Fruit fly (Drosophila melanogaster) whole organism, embryonic: ENCODE measurements around the gene Vm26Ab.

ENCODE experiments used
- Atf6 ChIP-seq: fragments of 200-800 bp; sonication (Bioruptor generic); IDR thresholded peaks from 2 replicates; pipeline ENCODE4 v1.3.6; 2022; ENCODE audit warnings: missing biosample characterization, missing genetic modification characterization
- CG1233 ChIP-seq: fragments of 200-800 bp; sonication (Bioruptor generic); optimal IDR thresholded peaks from 4 replicates; lab custom pipeline; 2018; ENCODE audit warnings: missing biosample characterization, mild to moderate bottlenecking, missing genetic modification characterization
- CG13624 ChIP-seq: fragments of 200-800 bp; sonication (Bioruptor generic); optimal IDR thresholded peaks from 2 replicates; lab custom pipeline; 2016; ENCODE audit warnings: missing biosample characterization, missing genetic modification characterization
- CG16779 ChIP-seq: fragments of 200-800 bp; sonication (Bioruptor generic); IDR thresholded peaks from 2 replicates; pipeline ENCODE4 v1.3.6; 2022; ENCODE audit warnings: missing biosample characterization, missing genetic modification characterization
- CG17361 ChIP-seq: fragments of 200-800 bp; sonication (Bioruptor generic); IDR thresholded peaks from 3 replicates; pipeline ENCODE4 v1.3.6; 2022; ENCODE audit warnings: missing biosample characterization, missing genetic modification characterization
- CG18619 ChIP-seq: fragments of 200-800 bp; sonication (Bioruptor generic); optimal IDR thresholded peaks from 3 replicates; lab custom pipeline; 2017; ENCODE audit warnings: missing biosample characterization, mild to moderate bottlenecking, missing genetic modification characterization
- CG2199 ChIP-seq: fragments of 200-800 bp; sonication (Bioruptor generic); IDR thresholded peaks from 3 replicates; pipeline ENCODE4 v1.3.6; 2022; ENCODE audit warnings: missing biosample characterization, missing genetic modification characterization
- CG3163 ChIP-seq: fragments of 200-800 bp; sonication (Bioruptor generic); optimal IDR thresholded peaks from 3 replicates; lab custom pipeline; 2016; ENCODE audit warnings: missing biosample characterization, missing genetic modification characterization
- CG34224 ChIP-seq: fragments of 200-800 bp; sonication (Bioruptor generic); IDR thresholded peaks from 3 replicates; pipeline ENCODE4 v1.3.6; 2022; ENCODE audit warnings: missing biosample characterization, missing genetic modification characterization; ENCODE audit not compliant: partially characterized antibody
- CG4360 ChIP-seq: fragments of 200-800 bp; sonication (Bioruptor generic); IDR thresholded peaks from 2 replicates; pipeline ENCODE4 v1.3.6; 2022; ENCODE audit warnings: missing biosample characterization, missing genetic modification characterization
- CG6689 ChIP-seq: fragments of 200-800 bp; sonication (Bioruptor generic); IDR thresholded peaks from 2 replicates; pipeline ENCODE4 v1.3.6; 2022; ENCODE audit warnings: missing biosample characterization, missing genetic modification characterization
- CG6854 ChIP-seq: fragments of 200-800 bp; sonication (Bioruptor generic); optimal IDR thresholded peaks from 3 replicates; lab custom pipeline; 2017; ENCODE audit warnings: missing biosample characterization, mild to moderate bottlenecking, missing genetic modification characterization
- CG7372 ChIP-seq: fragments of 200-800 bp; sonication (Bioruptor generic); IDR thresholded peaks from 2 replicates; pipeline ENCODE4 v1.3.6; 2022; ENCODE audit warnings: missing biosample characterization, missing genetic modification characterization
- CG8089 ChIP-seq: fragments of 200-800 bp; sonication (Bioruptor generic); optimal IDR thresholded peaks from 3 replicates; lab custom pipeline; 2016; ENCODE audit warnings: missing biosample characterization, missing genetic modification characterization
- CG8388 ChIP-seq: fragments of 200-800 bp; sonication (Bioruptor generic); optimal IDR thresholded peaks from 2 replicates; lab custom pipeline; 2019; ENCODE audit warnings: missing biosample characterization, mild to moderate bottlenecking, missing genetic modification characterization, moderate library complexity
- D19B ChIP-seq: fragments of 200-800 bp; sonication (Bioruptor generic); optimal IDR thresholded peaks from 2 replicates; lab custom pipeline; 2017; ENCODE audit warnings: missing biosample characterization, mild to moderate bottlenecking, missing genetic modification characterization
- Deaf1 ChIP-seq: fragments of 200-800 bp; optimal IDR thresholded peaks from 3 replicates; lab custom pipeline; 2019; ENCODE audit warnings: missing biosample characterization, mild to moderate bottlenecking, missing genetic modification characterization, moderate library complexity
- Dfd ChIP-seq, 2 experiments: fragments of >200 bp; optimal IDR thresholded peaks; 2 replicates each; lab custom pipeline; 2017; ENCODE audit warnings: missing biosample characterization in 2 of 2, missing genetic modification characterization in 2 of 2
- Ets97D ChIP-seq: fragments of 200-800 bp; sonication (Bioruptor generic); optimal IDR thresholded peaks from 3 replicates; lab custom pipeline; 2016; ENCODE audit warnings: missing biosample characterization, missing genetic modification characterization
- HLH4C ChIP-seq: fragments of 200-800 bp; sonication (Bioruptor generic); IDR thresholded peaks from 3 replicates; pipeline ENCODE4 v1.3.6; 2022; ENCODE audit warnings: missing biosample characterization, missing genetic modification characterization; ENCODE audit not compliant: partially characterized antibody
- Hey ChIP-seq: fragments of 200-800 bp; sonication (Bioruptor generic); optimal IDR thresholded peaks from 3 replicates; lab custom pipeline; 2018; ENCODE audit warnings: missing biosample characterization, mild to moderate bottlenecking, missing genetic modification characterization
- Lhr ChIP-seq: fragments of 200-800 bp; sonication (Bioruptor generic); optimal IDR thresholded peaks from 3 replicates; lab custom pipeline; 2017; ENCODE audit warnings: mild to moderate bottlenecking, missing biosample characterization, missing genetic modification reagents, missing genetic modification characterization
- MBD-R2 ChIP-seq: fragments of 200-800 bp; sonication (Bioruptor generic); IDR thresholded peaks from 2 replicates; pipeline ENCODE4 v1.3.6; 2022; ENCODE audit warnings: missing biosample characterization, missing genetic modification characterization
- NC2β ChIP-seq: fragments of 200-800 bp; sonication (Bioruptor generic); optimal IDR thresholded peaks from 2 replicates; lab custom pipeline; 2016; ENCODE audit warnings: missing biosample characterization, missing genetic modification characterization
- Opbp ChIP-seq: fragments of 200-800 bp; sonication (Bioruptor generic); IDR thresholded peaks from 3 replicates; pipeline ENCODE4 v1.3.6; 2022; ENCODE audit warnings: missing biosample characterization, missing genetic modification characterization; ENCODE audit not compliant: partially characterized antibody
- Ptx1 ChIP-seq: fragments of 200-800 bp; sonication (Bioruptor generic); IDR thresholded peaks from 2 replicates; pipeline ENCODE4 v1.3.6; 2022; ENCODE audit warnings: missing biosample characterization, missing genetic modification characterization
- Ravus ChIP-seq: fragments of 200-800 bp; sonication (Bioruptor generic); IDR thresholded peaks from 2 replicates; pipeline ENCODE4 v1.3.6; 2022; ENCODE audit warnings: missing biosample characterization, missing genetic modification characterization
- Rfx ChIP-seq: fragments of 200-800 bp; sonication (Bioruptor generic); IDR thresholded peaks from 2 replicates; pipeline ENCODE4 v1.3.6; 2022; ENCODE audit warnings: missing biosample characterization, missing genetic modification characterization
- Spps ChIP-seq: fragments of 200-800 bp; sonication (Bioruptor generic); optimal IDR thresholded peaks from 2 replicates; lab custom pipeline; 2018; ENCODE audit warnings: missing biosample characterization, mild to moderate bottlenecking, missing genetic modification characterization
- amos ChIP-seq: fragments of 200-800 bp; sonication (Bioruptor generic); IDR thresholded peaks from 2 replicates; pipeline ENCODE4 v1.3.6; 2022; ENCODE audit warnings: missing biosample characterization, missing genetic modification characterization; ENCODE audit not compliant: partially characterized antibody
- ara ChIP-seq: fragments of 200-800 bp; sonication (Bioruptor generic); IDR thresholded peaks from 2 replicates; pipeline ENCODE4 v1.3.6; 2022; ENCODE audit warnings: missing biosample characterization, missing genetic modification characterization
- chinmo ChIP-seq: fragments of 200-800 bp; sonication (Bioruptor generic); IDR thresholded peaks from 4 replicates; pipeline ENCODE4 v1.3.6; 2022; ENCODE audit warnings: missing biosample characterization, missing genetic modification characterization; ENCODE audit not compliant: partially characterized antibody
- eyg ChIP-seq: fragments of 200-800 bp; sonication (Bioruptor generic); optimal IDR thresholded peaks from 3 replicates; lab custom pipeline; 2016; ENCODE audit warnings: missing biosample characterization, missing genetic modification characterization
- inv ChIP-seq: fragments of 200-800 bp; sonication (Bioruptor generic); IDR thresholded peaks from 2 replicates; pipeline ENCODE4 v1.3.6; 2022; ENCODE audit warnings: missing biosample characterization, missing genetic modification characterization; ENCODE audit not compliant: partially characterized antibody
- lbe ChIP-seq: fragments of 200-800 bp; sonication (Bioruptor generic); optimal IDR thresholded peaks from 2 replicates; lab custom pipeline; 2016; ENCODE audit warnings: missing biosample characterization, mild to moderate bottlenecking, missing genetic modification characterization
- onecut ChIP-seq: fragments of 200-800 bp; sonication (Bioruptor generic); IDR thresholded peaks from 2 replicates; pipeline ENCODE4 v1.3.6; 2022; ENCODE audit warnings: missing biosample characterization, missing genetic modification characterization
- otp ChIP-seq: fragments of 200-800 bp; sonication (Bioruptor generic); IDR thresholded peaks from 3 replicates; pipeline ENCODE4, ENCODE4 v1.3.6; 2022; ENCODE audit warnings: missing biosample characterization, missing genetic modification characterization
- pita ChIP-seq: fragments of 200-800 bp; sonication (Bioruptor generic); optimal IDR thresholded peaks from 2 replicates; lab custom pipeline; 2017; ENCODE audit warnings: missing biosample characterization, mild to moderate bottlenecking, missing genetic modification characterization
- pum ChIP-seq: fragments of 200-800 bp; sonication (Bioruptor generic); optimal IDR thresholded peaks from 2 replicates; lab custom pipeline; 2016; ENCODE audit warnings: missing biosample characterization, missing genetic modification characterization
- ranshi ChIP-seq: fragments of 200-800 bp; sonication (Bioruptor generic); IDR thresholded peaks from 2 replicates; pipeline ENCODE4 v1.3.6; 2022; ENCODE audit warnings: missing biosample characterization, missing genetic modification characterization
- tin ChIP-seq: fragments of 200-800 bp; sonication (Bioruptor generic); optimal IDR thresholded peaks from 3 replicates; lab custom pipeline; 2016; ENCODE audit warnings: missing biosample characterization, missing genetic modification characterization
- wek ChIP-seq: fragments of 200-800 bp; sonication (Bioruptor generic); optimal IDR thresholded peaks from 3 replicates; lab custom pipeline; 2018; ENCODE audit warnings: missing biosample characterization, mild to moderate bottlenecking, missing genetic modification characterization, moderate library complexity

The Vm26Ab gene

DNA sequence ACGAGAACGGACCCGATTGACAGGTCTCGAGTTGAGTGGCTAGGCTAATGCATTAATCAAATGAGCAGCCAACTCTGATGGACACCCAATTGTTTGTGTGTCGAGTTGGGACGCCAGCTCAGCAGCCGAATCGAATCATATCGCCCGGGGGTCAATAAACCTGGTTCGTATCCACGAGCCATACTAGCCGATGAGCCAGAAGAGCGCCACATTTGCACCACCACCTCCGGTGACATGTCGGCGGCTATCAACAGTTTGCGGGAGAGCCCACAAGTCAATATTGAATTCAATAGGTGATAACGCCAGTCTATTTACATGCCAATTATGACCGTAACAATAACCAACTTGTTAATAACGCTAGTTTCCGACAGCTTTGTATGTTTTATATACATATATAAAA lies 17.3 kb downstream of the Vm26Ab start (continued):
- TF ChIP-seq chinmo (GFP tag; lab: Robert Waterston, UW) = peak; percentile 86; the same call in 3 of the 4 replicates
- no peak for TF ChIP-seq lbe (GFP tag; lab: Kevin White, UChicago)
- peak; percentile 62 for TF ChIP-seq Hey (tag; lab: Kevin White, UChicago)
- TF ChIP-seq CG6854 = peak; percentile 48
- peak; percentile 91 for TF ChIP-seq Deaf1 (tag; lab: Kevin White, UChicago)
- no peak for TF ChIP-seq CG13624 (GFP tag; lab: Kevin White, UChicago)
- TF ChIP-seq CG7372 (GFP tag; lab: Robert Waterston, UW) = no peak
- no peak for TF ChIP-seq CG8388
- TF ChIP-seq CG2199 (GFP tag; lab: Robert Waterston, UW) = 0 out of 3 replicates have a peak, but pooled peaks have one; percentile 52
- peak; percentile 69 for TF ChIP-seq CG18619 (GFP tag; lab: Kevin White, UChicago)
- no peak for TF ChIP-seq MBD-R2
- peak; percentile 66 for TF ChIP-seq onecut (GFP tag; lab: Robert Waterston, UW)
- TF ChIP-seq ranshi (GFP tag; lab: Robert Waterston, UW) = peak; percentile 9; the same call in 1 of the 2 replicates
- TF ChIP-seq otp (GFP tag; lab: Robert Waterston, UW) = peak; percentile 77; the same call in 2 of the 3 replicates
- TF ChIP-seq HLH4C (GFP tag; lab: Robert Waterston, UW) = no peak
- peak; percentile 36; the same call in 1 of the 2 replicates for TF ChIP-seq Rfx (GFP tag; lab: Robert Waterston, UW)
- no peak for TF ChIP-seq pum (GFP tag; lab: Kevin White, UChicago)
- TF ChIP-seq CG4360 = 0 out of 2 replicates have a peak, but pooled peaks have one; percentile 20
- TF ChIP-seq CG1233 (GFP tag; lab: Kevin White, UChicago) = peak; percentile 82
- TF ChIP-seq pita (GFP tag; lab: Kevin White, UChicago) = no peak
- no peak for TF ChIP-seq eyg (GFP tag; lab: Kevin White, UChicago)
- TF ChIP-seq D19B (GFP tag; lab: Kevin White, UChicago) = peak; percentile 4
- no peak for TF ChIP-seq CG16779 (GFP tag; lab: Robert Waterston, UW)
- no peak for TF ChIP-seq tin (GFP tag; lab: Kevin White, UChicago)
- no peak for TF ChIP-seq CG17361
- no peak for TF ChIP-seq CG34224 (GFP tag; lab: Robert Waterston, UW)
- peak; percentile 33; the same call in 1 of the 2 replicates for TF ChIP-seq CG6689 (GFP tag; lab: Robert Waterston, UW)
- no peak for TF ChIP-seq Ets97D (GFP tag; lab: Kevin White, UChicago)
- TF ChIP-seq Dfd (GFP tag; optimal IDR thresholded peaks at IDR 0.05; lab: Kevin White, UChicago) = no peak
- no peak for TF ChIP-seq Ptx1 (GFP tag; lab: Robert Waterston, UW)
- TF ChIP-seq CG3163 (GFP tag; lab: Kevin White, UChicago) = peak; percentile 4
- no peak for TF ChIP-seq CG8089 (GFP tag; lab: Kevin White, UChicago)
- TF ChIP-seq amos (GFP tag; lab: Robert Waterston, UW) = no peak
- peak; percentile 6 for TF ChIP-seq Spps (tag; lab: Kevin White, UChicago)
- TF ChIP-seq inv = no peak
- TF ChIP-seq NC2β (GFP tag; lab: Kevin White, UChicago) = no peak
- peak; percentile 78 for TF ChIP-seq wek (GFP tag; lab: Kevin White, UChicago)
- TF ChIP-seq Opbp = no peak
- TF ChIP-seq Atf6 (GFP tag; lab: Robert Waterston, UW) = peak; percentile 61; the same call in 1 of the 2 replicates
- peak; percentile 39; the same call in 1 of the 2 replicates for TF ChIP-seq ara (GFP tag; lab: Robert Waterston, UW)
- TF ChIP-seq Ravus (GFP tag; lab: Robert Waterston, UW) = no peak
- TF ChIP-seq Lhr (GFP tag; lab: Kevin White, UChicago) = peak; percentile 23
